Worm (Caenorhabditis elegans): ENCODE data around the gene yju-2.
A peak's percentile ranks its signal among the peaks of the same experiment; 100 is the strongest.

DNA sequence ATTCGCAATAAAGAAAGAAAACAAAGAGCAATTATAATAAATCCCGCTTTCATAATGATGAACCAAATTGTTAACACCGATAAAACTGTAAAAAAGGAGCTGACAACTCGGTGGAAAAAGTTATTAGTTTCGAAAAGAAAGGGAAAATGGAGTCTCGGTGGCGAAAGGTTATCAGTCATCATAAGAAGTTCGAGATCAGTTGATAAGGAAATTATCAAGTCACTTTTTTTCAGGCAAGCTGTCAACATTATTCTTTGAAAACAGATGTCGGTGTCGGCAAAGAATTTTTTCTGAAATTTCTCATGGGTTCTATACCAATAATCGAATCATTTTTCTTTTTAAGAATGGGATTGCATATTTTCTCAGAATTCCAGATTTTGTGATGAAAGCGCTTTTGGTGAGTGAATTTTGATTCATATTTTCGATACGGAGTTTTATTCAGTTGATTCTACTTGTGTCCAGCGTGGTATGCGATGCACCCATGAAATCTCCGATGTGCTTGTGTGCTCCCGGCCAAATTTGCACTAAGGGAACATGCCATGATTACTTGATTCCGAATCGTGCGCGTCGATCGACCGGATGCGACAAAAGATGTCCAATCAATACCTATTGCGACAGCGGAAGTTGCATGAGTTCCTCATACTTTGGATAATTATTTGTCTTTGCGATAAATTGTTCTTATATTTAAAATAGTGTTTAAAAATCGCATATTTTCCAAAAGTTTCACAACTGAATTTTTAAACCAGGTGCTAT, 4.3 kb downstream of the yju-2 start, which contains the start of the genes F37C12.21 and F37C12.10:
- TF ChIP-seq bed-2 (GFP tag; IDR thresholded peaks at IDR 0.05) = no peak
- TF ChIP-seq dpff-1 (tag; optimal IDR thresholded peaks at IDR 0.05) = no peak
- no peak for TF ChIP-seq madf-8 (GFP tag; conservative IDR thresholded peaks at IDR 0.05)
- no peak for TF ChIP-seq ama-1 (optimal IDR thresholded peaks at IDR 0.05)
- TF ChIP-seq ama-1 (GFP tag; optimal IDR thresholded peaks at IDR 0.05) = peak in 1 of 2 experiments; percentile 25
- no peak for TF ChIP-seq D2030.7 (GFP tag; IDR thresholded peaks at IDR 0.05)
- no peak for TF ChIP-seq C17E4.6 (GFP tag; IDR thresholded peaks at IDR 0.05)
- TF ChIP-seq nhr-90 (tag; optimal IDR thresholded peaks at IDR 0.05) = no peak
- TF ChIP-seq lin-35 (GFP tag; optimal IDR thresholded peaks at IDR 0.05) = no peak
- no peak for TF ChIP-seq ceh-40 (GFP tag; IDR thresholded peaks at IDR 0.05)
- TF ChIP-seq lsy-27 (tag; optimal IDR thresholded peaks at IDR 0.05; ENCODE audit: borderline replicate concordance, insufficient read depth) = no peak
- no peak for TF ChIP-seq T26A5.8 (tag; optimal IDR thresholded peaks at IDR 0.05)
